Worm (Caenorhabditis elegans) whole organism, midembryonic: ENCODE results near the gene K08E5.1.

Experiments used
- T22C8.4 ChIP-seq: fragments of 200-800 bp; sonication (Bioruptor generic); IDR thresholded peaks from 2 replicates; pipeline ENCODE4 v1.3.6; 2022; ENCODE audit warnings: missing genetic modification characterization, missing compliant biosample characterization
- cog-1 ChIP-seq: sonication (generic microtip); optimal IDR thresholded peaks from 2 replicates; lab custom pipeline; 2016; ENCODE audit warnings: missing genetic modification characterization, missing compliant biosample characterization
- flt-1 ChIP-seq: fragments of 200-800 bp; sonication (Bioruptor generic); IDR thresholded peaks from 2 replicates; pipeline ENCODE4 v1.3.6; 2022; ENCODE audit warnings: missing genetic modification characterization, missing compliant biosample characterization
- klf-2 ChIP-seq: fragments of 200-800 bp; sonication (Bioruptor generic); conservative IDR thresholded peaks from 2 replicates; pipeline ENCODE4 v1.3.6; 2022; ENCODE audit warnings: missing genetic modification reagents, missing genetic modification characterization, missing compliant biosample characterization
- med-1 ChIP-seq: sonication (generic microtip); optimal IDR thresholded peaks from 2 replicates; lab custom pipeline; 2017; ENCODE audit warnings: missing genetic modification characterization, mild to moderate bottlenecking, missing compliant biosample characterization, antibody characterized with exemption, missing genetic modification reagents; ENCODE audit not compliant: insufficient read depth
- ref-1 ChIP-seq: fragments of 200-800 bp; sonication (Bioruptor generic); conservative IDR thresholded peaks from 2 replicates; pipeline ENCODE4 v1.3.6; 2022; ENCODE audit warnings: missing genetic modification reagents, missing genetic modification characterization, missing compliant biosample characterization
- tab-1 ChIP-seq: fragments of 200-800 bp; sonication (Bioruptor generic); IDR thresholded peaks from 2 replicates; pipeline ENCODE4 v1.3.6; 2022; ENCODE audit warnings: missing genetic modification characterization, missing compliant biosample characterization
- ztf-23 ChIP-seq: fragments of 200-800 bp; sonication (Bioruptor generic); IDR thresholded peaks from 2 replicates; pipeline ENCODE4 v1.3.6; 2022; ENCODE audit warnings: missing genetic modification reagents, missing genetic modification characterization, missing compliant biosample characterization
- ztf-29 ChIP-seq: fragments of 200-800 bp; sonication (Bioruptor generic); IDR thresholded peaks from 2 replicates; pipeline ENCODE4 v1.3.6; 2022; ENCODE audit warnings: missing genetic modification reagents, missing genetic modification characterization, missing compliant biosample characterization

The K08E5.1 gene

DNA sequence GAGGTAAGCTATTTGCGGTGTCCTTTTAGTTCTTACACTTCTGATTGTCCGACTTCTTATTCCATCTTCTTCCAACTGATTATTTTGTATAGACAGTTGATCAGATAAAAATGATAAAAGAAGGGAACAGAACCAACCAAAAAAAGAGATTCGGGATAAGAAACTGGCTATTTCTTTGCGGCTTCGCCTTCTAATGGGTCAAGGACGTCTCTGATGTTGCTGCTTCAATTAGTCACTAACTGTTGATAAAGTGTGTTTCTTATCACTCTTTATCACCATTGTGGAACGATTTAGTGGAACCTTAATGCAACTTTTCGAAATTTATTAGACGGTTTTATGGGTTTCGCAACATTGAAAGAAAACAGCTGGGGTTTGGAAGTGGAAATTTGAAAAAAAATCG, 23.7 kb upstream of the K08E5.1 start:
- TF ChIP-seq T22C8.4 = no peak
- no peak for TF ChIP-seq med-1 (GFP tag; lab: Kevin White, UChicago)
- no peak for TF ChIP-seq ztf-29
- TF ChIP-seq klf-2 (GFP tag; lab: Robert Waterston, UW) = no peak

DNA sequence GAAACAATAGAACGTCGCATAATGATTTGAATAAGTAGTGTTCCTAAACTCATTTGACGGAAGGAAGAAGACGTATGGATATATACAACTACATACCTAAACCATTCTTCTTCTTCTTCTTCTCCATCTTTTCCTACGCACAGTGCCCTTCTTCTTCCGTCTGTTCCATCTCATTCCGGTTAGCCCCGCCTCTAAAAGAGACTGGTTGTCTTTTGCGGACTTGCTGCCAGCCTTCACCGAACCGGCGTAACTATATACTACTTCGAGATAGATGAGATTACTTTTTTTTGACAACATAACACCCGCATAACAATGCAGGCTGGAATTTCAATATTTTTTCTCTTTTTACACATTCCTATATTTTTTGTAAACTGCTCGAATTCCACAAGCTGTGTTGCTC, 13.8 kb upstream of the K08E5.1 start, which contains the start of the genes K08E5.5 and mua-3:
Gene K08E5.5 (minus strand): TSS at position 101 of the 400 bp plus-strand sequence.
Gene mua-3 (plus strand): TSS at position 313 of the 400 bp plus-strand sequence.
- TF ChIP-seq klf-2 (GFP tag; lab: Robert Waterston, UW) (no peak), ztf-29 (no peak), med-1 (GFP tag; lab: Kevin White, UChicago) (no peak), T22C8.4 (no peak), ref-1 (GFP tag; lab: Robert Waterston, UW) (no peak), cog-1 (tag; lab: Kevin White, UChicago) (no peak)

DNA sequence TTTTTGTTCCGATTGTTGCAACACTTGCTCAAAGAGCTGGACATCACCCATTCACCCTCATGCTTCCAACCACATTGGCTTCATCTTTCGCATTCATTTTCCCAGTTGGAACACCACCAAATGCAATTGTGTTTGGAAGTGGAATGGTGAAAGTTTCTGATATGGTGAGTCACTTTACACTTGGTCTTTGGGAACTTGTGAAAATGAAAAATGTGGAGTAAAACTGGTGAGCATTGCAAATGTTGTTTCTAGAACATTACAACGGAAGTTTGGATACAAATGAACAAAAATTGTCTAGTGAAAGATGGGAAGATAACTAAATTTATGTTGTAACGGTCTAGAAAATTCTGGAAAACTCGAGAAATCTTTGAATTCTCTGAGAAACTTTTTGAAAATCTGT, 9.7 kb upstream of the K08E5.1 start:
- TF ChIP-seq ref-1 (GFP tag; lab: Robert Waterston, UW) (no peak), ztf-23 (no peak), ztf-29 (no peak), T22C8.4 (no peak), flt-1 (GFP tag; lab: Robert Waterston, UW) (no peak), tab-1 (no peak), med-1 (GFP tag; lab: Kevin White, UChicago) (no peak), cog-1 (tag; lab: Kevin White, UChicago) (no peak), klf-2 (GFP tag; lab: Robert Waterston, UW) (no peak)

DNA sequence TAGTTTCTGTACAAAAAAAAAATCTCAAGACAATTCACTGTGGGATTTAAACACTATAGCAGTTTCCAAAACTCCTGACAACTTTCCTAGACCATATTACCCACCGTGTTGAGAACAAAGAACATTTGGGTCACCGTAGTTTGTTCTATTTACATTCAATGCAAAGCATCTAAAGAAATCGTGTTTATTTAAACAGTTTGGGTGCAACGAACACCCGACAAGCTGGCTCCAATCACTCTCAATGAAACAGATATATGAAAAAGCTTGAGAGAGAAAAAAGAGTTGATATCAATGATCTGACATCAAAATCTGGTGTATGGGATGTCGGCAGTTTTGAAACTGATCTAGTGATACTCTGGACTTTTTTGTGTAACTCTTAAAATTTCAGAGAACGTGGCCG, 8.4 kb upstream of the K08E5.1 start:
- no peak for TF ChIP-seq ref-1 (GFP tag; lab: Robert Waterston, UW)
- TF ChIP-seq klf-2 (GFP tag; lab: Robert Waterston, UW) = no peak
- TF ChIP-seq tab-1 = no peak
- no peak for TF ChIP-seq cog-1 (tag; lab: Kevin White, UChicago)
- no peak for TF ChIP-seq T22C8.4
- TF ChIP-seq med-1 (GFP tag; lab: Kevin White, UChicago) = no peak
- TF ChIP-seq ztf-29 = no peak
- no peak for TF ChIP-seq ztf-23
- no peak for TF ChIP-seq flt-1 (GFP tag; lab: Robert Waterston, UW)

DNA sequence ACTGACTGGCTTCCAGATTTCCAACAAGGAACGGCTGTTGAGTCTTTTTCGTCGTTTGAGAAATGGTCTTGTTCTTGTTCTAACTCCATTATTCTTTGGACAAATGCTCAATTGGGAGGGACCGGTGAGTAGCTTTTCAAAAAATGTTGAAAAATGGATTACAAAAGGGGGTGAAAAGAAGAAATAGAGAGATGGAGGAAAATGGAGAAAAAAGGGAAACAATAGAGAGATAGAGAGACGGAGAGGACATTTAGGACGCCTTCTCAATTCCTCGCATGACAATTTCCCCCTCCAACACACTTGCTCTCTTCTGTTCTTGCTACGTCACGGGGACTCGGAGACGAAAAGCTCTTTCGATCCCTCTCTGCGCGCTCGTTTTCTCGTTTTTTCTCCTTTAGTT, 6.4 kb upstream of the K08E5.1 start:
- TF ChIP-seq ztf-23 (no peak), cog-1 (tag; lab: Kevin White, UChicago) (no peak), med-1 (GFP tag; lab: Kevin White, UChicago) (no peak), tab-1 (no peak), ztf-29 (no peak), ref-1 (GFP tag; lab: Robert Waterston, UW) (no peak), klf-2 (GFP tag; lab: Robert Waterston, UW) (no peak), flt-1 (GFP tag; lab: Robert Waterston, UW) (no peak), T22C8.4 (no peak)

DNA sequence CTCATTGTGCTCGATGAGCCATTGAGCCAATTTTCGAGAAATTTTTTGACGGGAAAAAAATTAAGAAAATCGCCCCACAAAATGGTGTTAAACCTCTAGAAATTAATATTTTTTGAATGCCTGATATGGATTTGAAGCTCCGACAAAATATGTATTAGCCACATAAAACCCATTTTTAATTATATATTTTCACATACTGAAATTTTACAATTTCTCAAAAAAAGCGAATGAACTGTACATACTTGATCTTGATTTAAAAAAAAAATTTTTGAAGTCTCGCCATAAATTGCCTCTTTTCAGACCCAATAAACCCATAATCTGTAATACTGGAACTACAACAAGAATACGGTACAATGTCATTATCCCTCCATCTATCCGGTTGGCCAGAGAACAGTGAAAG, 5.9 kb upstream of the K08E5.1 start, which contains the start of gene nac-3:
Gene nac-3 (plus strand): TSS at position 301 of the 400 bp plus-strand sequence.
- no peak for TF ChIP-seq ztf-29
- TF ChIP-seq T22C8.4 = no peak
- no peak for TF ChIP-seq klf-2 (GFP tag; lab: Robert Waterston, UW)
- no peak for TF ChIP-seq ztf-23
- TF ChIP-seq flt-1 (GFP tag; lab: Robert Waterston, UW) = no peak

DNA sequence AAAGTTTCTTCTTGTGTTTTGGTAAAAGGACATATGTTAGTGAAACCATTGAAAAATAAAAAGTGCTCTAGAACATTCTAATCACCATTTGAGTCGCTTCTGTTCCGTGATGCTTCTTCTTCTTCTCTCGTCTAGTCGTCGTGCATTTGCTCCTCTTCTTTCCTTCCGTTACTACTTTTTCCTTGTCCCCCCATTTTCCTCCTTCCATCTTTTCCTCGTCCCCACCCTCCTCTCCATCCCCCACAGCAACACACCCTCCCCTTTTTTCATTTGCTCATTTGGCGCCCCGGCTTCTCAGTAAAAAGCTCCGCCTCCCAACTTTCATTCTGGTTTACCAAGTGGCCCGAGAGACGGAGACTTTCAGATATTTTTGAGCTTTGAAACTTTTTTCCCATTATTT, 5.1 kb upstream of the K08E5.1 start:
- TF ChIP-seq T22C8.4 (no peak), ztf-23 (0 out of 2 replicates have a peak, but pooled peaks have one; percentile 47)

DNA sequence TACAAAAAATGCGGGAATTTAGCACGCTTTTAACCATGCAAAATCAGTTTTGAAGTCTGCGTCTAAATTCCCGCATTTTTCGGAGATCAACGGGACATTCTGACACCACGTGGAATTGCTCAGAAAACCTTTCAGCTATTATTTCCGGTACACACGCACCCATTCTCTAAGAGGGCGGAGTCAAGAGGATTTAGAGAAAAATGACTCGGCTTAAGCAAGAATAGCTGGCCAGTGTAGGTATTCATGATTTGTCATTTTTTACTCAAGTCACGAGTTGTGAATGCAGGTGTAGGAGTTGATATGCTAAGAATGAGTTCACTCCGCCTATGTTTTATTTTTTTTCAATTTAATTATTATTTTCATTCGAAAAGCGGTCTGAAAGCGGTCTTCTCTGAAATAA, 4.1 kb upstream of the K08E5.1 start:
- TF ChIP-seq flt-1 (GFP tag; lab: Robert Waterston, UW) = no peak
- no peak for TF ChIP-seq ztf-23

DNA sequence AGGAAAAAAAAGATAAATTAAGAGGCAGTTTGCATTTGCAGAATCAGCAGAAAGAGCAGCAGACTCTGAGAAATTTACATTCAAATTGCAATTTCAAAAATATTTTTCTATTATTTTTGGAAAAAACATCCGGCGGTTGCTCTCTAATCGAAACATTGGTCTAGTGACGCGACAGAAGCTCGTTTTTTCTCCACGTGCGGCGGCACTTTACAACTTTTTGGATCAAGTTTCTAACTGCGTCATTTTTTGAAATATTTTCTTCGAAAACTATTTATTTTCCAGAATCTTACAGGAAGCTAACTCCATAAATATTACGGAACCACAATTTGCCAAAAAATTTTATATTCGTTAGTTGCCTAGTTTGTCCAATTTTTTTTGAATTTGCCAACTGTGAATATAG, 3.3 kb upstream of the K08E5.1 start:
- no peak for TF ChIP-seq ref-1 (GFP tag; lab: Robert Waterston, UW)
- TF ChIP-seq klf-2 (GFP tag; lab: Robert Waterston, UW) = no peak

DNA sequence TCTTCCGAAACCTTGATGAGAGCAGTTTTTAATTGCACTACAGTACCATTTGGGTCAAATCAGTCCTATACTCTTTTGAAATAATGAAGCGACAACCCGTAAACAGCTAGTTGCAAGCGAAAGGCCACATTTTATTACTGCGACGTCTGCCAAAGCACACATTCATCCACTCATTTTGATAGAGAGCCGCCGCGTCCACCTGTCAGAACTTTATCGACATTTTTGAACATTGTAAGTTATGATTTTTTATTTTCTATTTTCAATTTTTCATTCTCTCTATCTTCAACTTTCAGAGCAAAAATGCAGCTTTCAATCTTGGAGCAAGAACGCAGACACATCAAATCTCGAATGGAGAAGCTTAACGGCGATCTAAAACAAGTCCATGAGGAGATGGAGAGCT, 5.9 kb downstream of the K08E5.1 start, which contains the start of gene K08E5.6:
Gene K08E5.6 (plus strand): TSS at position 301 of the 400 bp plus-strand sequence.
- no peak for TF ChIP-seq ztf-29

DNA sequence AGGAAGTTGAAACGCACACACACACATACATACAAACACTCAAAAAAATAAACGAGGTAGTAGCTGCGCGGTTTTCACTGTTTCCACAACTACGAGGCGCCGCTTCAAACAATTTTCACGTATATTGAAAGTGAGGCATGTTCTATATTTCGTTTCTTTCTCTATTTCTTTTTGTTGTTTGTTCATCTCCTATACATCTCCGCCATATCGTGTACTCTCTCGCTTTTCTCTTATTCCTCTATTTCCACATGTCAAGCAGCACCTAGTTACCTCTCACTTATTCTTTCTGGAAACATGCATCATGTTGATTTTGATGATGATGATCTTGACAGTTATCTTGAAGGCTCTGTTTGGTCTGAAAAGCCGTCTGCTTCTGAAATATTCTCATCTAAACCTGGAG, 9.8 kb downstream of the K08E5.1 start, which contains the start of gene ZK1128.7:
Gene ZK1128.7 (plus strand): TSS at position 229 of the 400 bp plus-strand sequence.
- TF ChIP-seq ztf-23 (no peak), klf-2 (GFP tag; lab: Robert Waterston, UW) (no peak), ref-1 (GFP tag; lab: Robert Waterston, UW) (no peak), ztf-29 (no peak), T22C8.4 (no peak), tab-1 (no peak), cog-1 (tag; lab: Kevin White, UChicago) (no peak), med-1 (GFP tag; lab: Kevin White, UChicago) (no peak), flt-1 (GFP tag; lab: Robert Waterston, UW) (no peak)

DNA sequence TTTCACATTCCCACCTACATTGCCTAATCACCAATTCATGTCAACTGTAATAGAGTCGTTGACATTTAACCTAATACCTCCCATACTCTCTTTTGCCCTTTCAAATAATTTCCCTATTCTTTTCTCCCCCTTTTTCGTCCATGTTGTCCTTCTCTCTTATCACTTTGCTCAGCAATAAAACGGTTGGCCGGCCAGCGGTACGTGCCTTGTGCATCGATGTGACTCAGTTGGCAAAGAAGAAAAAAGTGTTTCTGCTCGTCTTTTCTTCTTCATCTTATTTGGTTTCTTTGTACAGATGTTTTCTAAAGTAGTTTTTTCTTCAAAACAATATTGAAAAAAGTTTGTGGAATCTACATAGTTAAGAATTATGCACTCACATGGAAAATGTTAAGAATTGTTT, 12.1 kb downstream of the K08E5.1 start:
- TF ChIP-seq ztf-29 (no peak), T22C8.4 (no peak), ref-1 (GFP tag; lab: Robert Waterston, UW) (no peak), cog-1 (tag; lab: Kevin White, UChicago) (no peak), flt-1 (GFP tag; lab: Robert Waterston, UW) (no peak), klf-2 (GFP tag; lab: Robert Waterston, UW) (no peak), tab-1 (no peak)
